Worm (Caenorhabditis elegans): Measurements from ENCODE around the gene F31F7.1.

F31F7.1 gene

ce11 chrV:6249135-6249534 lies 27.1 kb upstream of the F31F7.1 start:
- no peak for TF ChIP-seq ztf-29 (GFP tag; IDR thresholded peaks at IDR 0.05)
- no peak for TF ChIP-seq cog-1 (tag; optimal IDR thresholded peaks at IDR 0.05)
- TF ChIP-seq med-1 (GFP tag; optimal IDR thresholded peaks at IDR 0.05; ENCODE audit: insufficient read depth), result no peak
- no peak for TF ChIP-seq klf-2 (GFP tag; conservative IDR thresholded peaks at IDR 0.05)
- TF ChIP-seq ref-1 (GFP tag; conservative IDR thresholded peaks at IDR 0.05), result no peak
- TF ChIP-seq T22C8.4 (GFP tag; IDR thresholded peaks at IDR 0.05), result no peak
- no peak for TF ChIP-seq flt-1 (GFP tag; IDR thresholded peaks at IDR 0.05)
- TF ChIP-seq tab-1 (GFP tag; IDR thresholded peaks at IDR 0.05), result no peak
- TF ChIP-seq ztf-23 (GFP tag; IDR thresholded peaks at IDR 0.05), result no peak

ce11 chrV:6250959-6251598 lies 25.2 kb upstream of the F31F7.1 start:
- no peak for TF ChIP-seq cog-1 (tag; optimal IDR thresholded peaks at IDR 0.05)
- TF ChIP-seq klf-2 (GFP tag; conservative IDR thresholded peaks at IDR 0.05), result no peak
- no peak for TF ChIP-seq tab-1 (GFP tag; IDR thresholded peaks at IDR 0.05)
- no peak for TF ChIP-seq ztf-23 (GFP tag; IDR thresholded peaks at IDR 0.05)
- TF ChIP-seq med-1 (GFP tag; optimal IDR thresholded peaks at IDR 0.05; ENCODE audit: insufficient read depth), result no peak
- TF ChIP-seq flt-1 (GFP tag; IDR thresholded peaks at IDR 0.05), result no peak
- TF ChIP-seq ztf-29 (GFP tag; IDR thresholded peaks at IDR 0.05), result no peak
- TF ChIP-seq T22C8.4 (GFP tag; IDR thresholded peaks at IDR 0.05), result no peak
- no peak for TF ChIP-seq ref-1 (GFP tag; conservative IDR thresholded peaks at IDR 0.05)

- TF ChIP-seq T22C8.4 (GFP tag; IDR thresholded peaks at IDR 0.05) (no peak), med-1 (GFP tag; optimal IDR thresholded peaks at IDR 0.05; ENCODE audit: insufficient read depth) (no peak), ztf-23 (GFP tag; IDR thresholded peaks at IDR 0.05) (no peak), tab-1 (GFP tag; IDR thresholded peaks at IDR 0.05) (no peak), klf-2 (GFP tag; conservative IDR thresholded peaks at IDR 0.05) (no peak), cog-1 (tag; optimal IDR thresholded peaks at IDR 0.05) (no peak), ztf-29 (GFP tag; IDR thresholded peaks at IDR 0.05) (no peak), flt-1 (GFP tag; IDR thresholded peaks at IDR 0.05) (no peak), ref-1 (GFP tag; conservative IDR thresholded peaks at IDR 0.05) (no peak)
Observed at ce11 chrV:6253936-6254335, 22.3 kb upstream of the F31F7.1 start.

ce11 chrV:6259139-6259538 lies 17.1 kb upstream of the F31F7.1 start, which contains the start of gene K08B12.1:
Gene K08B12.1 (plus strand): TSS chrV:6259367.
- TF ChIP-seq med-1 (GFP tag; optimal IDR thresholded peaks at IDR 0.05; ENCODE audit: insufficient read depth) (no peak), ref-1 (GFP tag; conservative IDR thresholded peaks at IDR 0.05) (no peak), T22C8.4 (GFP tag; IDR thresholded peaks at IDR 0.05) (no peak), flt-1 (GFP tag; IDR thresholded peaks at IDR 0.05) (no peak), ztf-29 (GFP tag; IDR thresholded peaks at IDR 0.05) (no peak), cog-1 (tag; optimal IDR thresholded peaks at IDR 0.05) (no peak), tab-1 (GFP tag; IDR thresholded peaks at IDR 0.05) (no peak), klf-2 (GFP tag; conservative IDR thresholded peaks at IDR 0.05) (no peak)

- peak; percentile 91 for TF ChIP-seq flt-1 (GFP tag; IDR thresholded peaks at IDR 0.05)
- TF ChIP-seq T22C8.4 (GFP tag; IDR thresholded peaks at IDR 0.05), result peak; percentile 71
- peak; percentile 53 for TF ChIP-seq med-1 (GFP tag; optimal IDR thresholded peaks at IDR 0.05; ENCODE audit: insufficient read depth)
- TF ChIP-seq tab-1 (GFP tag; IDR thresholded peaks at IDR 0.05), result peak; percentile 90
- TF ChIP-seq cog-1 (tag; optimal IDR thresholded peaks at IDR 0.05), result peak; percentile 94
- peak; percentile 60; the same call in 1 of the 2 replicates for TF ChIP-seq ztf-29 (GFP tag; IDR thresholded peaks at IDR 0.05)
- peak; percentile 87 for TF ChIP-seq ztf-23 (GFP tag; IDR thresholded peaks at IDR 0.05)
- TF ChIP-seq ref-1 (GFP tag; conservative IDR thresholded peaks at IDR 0.05), result peak; percentile 59
- TF ChIP-seq klf-2 (GFP tag; conservative IDR thresholded peaks at IDR 0.05), result peak; percentile 61
Observed at ce11 chrV:6267237-6267812, 8.9 kb upstream of the F31F7.1 start, which contains the start of gene mrck-1. Gene mrck-1 (minus strand): TSS chrV:6267287.

ce11 chrV:6267978-6268377 lies 8.3 kb upstream of the F31F7.1 start:
- no peak for TF ChIP-seq med-1 (GFP tag; optimal IDR thresholded peaks at IDR 0.05; ENCODE audit: insufficient read depth)
- TF ChIP-seq klf-2 (GFP tag; conservative IDR thresholded peaks at IDR 0.05), result no peak
- TF ChIP-seq T22C8.4 (GFP tag; IDR thresholded peaks at IDR 0.05), result no peak
- TF ChIP-seq flt-1 (GFP tag; IDR thresholded peaks at IDR 0.05), result no peak
- no peak for TF ChIP-seq cog-1 (tag; optimal IDR thresholded peaks at IDR 0.05)
- no peak for TF ChIP-seq ztf-23 (GFP tag; IDR thresholded peaks at IDR 0.05)
- no peak for TF ChIP-seq ztf-29 (GFP tag; IDR thresholded peaks at IDR 0.05)
- TF ChIP-seq ref-1 (GFP tag; conservative IDR thresholded peaks at IDR 0.05), result no peak
- TF ChIP-seq tab-1 (GFP tag; IDR thresholded peaks at IDR 0.05), result no peak

ce11 chrV:6268526-6268925 lies 7.7 kb upstream of the F31F7.1 start:
- no peak for TF ChIP-seq T22C8.4 (GFP tag; IDR thresholded peaks at IDR 0.05)
- TF ChIP-seq ref-1 (GFP tag; conservative IDR thresholded peaks at IDR 0.05), result no peak

ce11 chrV:6268961-6269360 lies 7.3 kb upstream of the F31F7.1 start:
- no peak for TF ChIP-seq ref-1 (GFP tag; conservative IDR thresholded peaks at IDR 0.05)
- TF ChIP-seq tab-1 (GFP tag; IDR thresholded peaks at IDR 0.05), result no peak
- TF ChIP-seq med-1 (GFP tag; optimal IDR thresholded peaks at IDR 0.05; ENCODE audit: insufficient read depth), result no peak
- TF ChIP-seq ztf-23 (GFP tag; IDR thresholded peaks at IDR 0.05), result no peak
- TF ChIP-seq cog-1 (tag; optimal IDR thresholded peaks at IDR 0.05), result no peak
- TF ChIP-seq ztf-29 (GFP tag; IDR thresholded peaks at IDR 0.05), result no peak
- no peak for TF ChIP-seq flt-1 (GFP tag; IDR thresholded peaks at IDR 0.05)
- TF ChIP-seq klf-2 (GFP tag; conservative IDR thresholded peaks at IDR 0.05), result no peak
- TF ChIP-seq T22C8.4 (GFP tag; IDR thresholded peaks at IDR 0.05), result no peak

- TF ChIP-seq ztf-23 (GFP tag; IDR thresholded peaks at IDR 0.05), result no peak
- no peak for TF ChIP-seq klf-2 (GFP tag; conservative IDR thresholded peaks at IDR 0.05)
- no peak for TF ChIP-seq ref-1 (GFP tag; conservative IDR thresholded peaks at IDR 0.05)
- 0 out of 2 replicates have a peak, but pooled peaks have one; percentile 4 for TF ChIP-seq flt-1 (GFP tag; IDR thresholded peaks at IDR 0.05)
Observed at ce11 chrV:6270097-6270496, 6.1 kb upstream of the F31F7.1 start.
